Worm (Caenorhabditis elegans) whole organism, young adult: Measurements from ENCODE around the gene F28H6.4.

Experiments
- B0035.1 ChIP-seq: sonication (generic microtip); optimal IDR thresholded peaks from 2 replicates; lab custom pipeline; 2016; ENCODE audit warnings: missing genetic modification characterization, mild to moderate bottlenecking, missing compliant biosample characterization, missing genotype, missing genetic modification reagents
- B0261.1 ChIP-seq: sonication (generic microtip); optimal IDR thresholded peaks from 2 replicates; lab custom pipeline; 2016; ENCODE audit warnings: mild to moderate bottlenecking, missing genetic modification characterization, moderate library complexity, missing compliant biosample characterization
- B0336.3 ChIP-seq: fragments of 200-800 bp; sonication (Bioruptor generic); IDR thresholded peaks from 2 replicates; pipeline ENCODE4 v1.3.6; 2022; ENCODE audit warnings: missing genetic modification characterization, missing compliant biosample characterization
- C06A6.2 ChIP-seq: fragments of 200-800 bp; sonication (Bioruptor generic); conservative IDR thresholded peaks from 2 replicates; pipeline ENCODE4 v1.3.6; 2022; ENCODE audit warnings: missing genetic modification characterization, missing compliant biosample characterization
- F39B2.1 ChIP-seq: fragments of 200-800 bp; sonication (Bioruptor generic); IDR thresholded peaks from 2 replicates; pipeline ENCODE4 v1.3.6; 2022; ENCODE audit warnings: missing genetic modification reagents, missing genetic modification characterization, missing compliant biosample characterization
- F52B5.7 ChIP-seq: sonication (generic microtip); optimal IDR thresholded peaks from 2 replicates; lab custom pipeline; 2016; ENCODE audit warnings: mild to moderate bottlenecking, missing genetic modification characterization, missing compliant biosample characterization
- K11D2.4 ChIP-seq: fragments of 200-800 bp; sonication (Bioruptor generic); IDR thresholded peaks from 2 replicates; pipeline ENCODE4 v1.3.6; 2022; ENCODE audit warnings: missing genetic modification reagents, missing genetic modification characterization, missing compliant biosample characterization
- K12H6.12 ChIP-seq: fragments of 200-800 bp; sonication (Bioruptor generic); optimal IDR thresholded peaks from 2 replicates; lab custom pipeline; 2018; ENCODE audit warnings: mild to moderate bottlenecking, missing genetic modification characterization, missing compliant biosample characterization
- T26A5.8 ChIP-seq: sonication (generic microtip); optimal IDR thresholded peaks from 2 replicates; lab custom pipeline; 2016; ENCODE audit warnings: missing genetic modification characterization, missing compliant biosample characterization
- Y53F4B.3 ChIP-seq: fragments of 200-800 bp; sonication (Bioruptor generic); IDR thresholded peaks from 2 replicates; pipeline ENCODE4 v1.3.6; 2022; ENCODE audit warnings: missing genetic modification reagents, missing genetic modification characterization, missing compliant biosample characterization
- Y53G8AR.9 ChIP-seq: fragments of 200-800 bp; sonication (Bioruptor generic); conservative IDR thresholded peaks from 2 replicates; pipeline ENCODE4 v1.3.6; 2022; ENCODE audit warnings: missing genetic modification reagents, missing genetic modification characterization, missing compliant biosample characterization
- Y56A3A.18 ChIP-seq: fragments of 200-800 bp; sonication (Bioruptor generic); IDR thresholded peaks from 2 replicates; pipeline ENCODE4 v1.3.6; 2022; ENCODE audit warnings: missing genetic modification reagents, missing genetic modification characterization, missing compliant biosample characterization
- Y95B8A.8 ChIP-seq: fragments of 200-800 bp; sonication (Bioruptor generic); IDR thresholded peaks from 2 replicates; pipeline ENCODE4 v1.3.6; 2022; ENCODE audit warnings: missing genetic modification reagents, missing genetic modification characterization, missing compliant biosample characterization
- aptf-2 ChIP-seq: fragments of 200-800 bp; sonication (Bioruptor generic); conservative IDR thresholded peaks from 2 replicates; pipeline ENCODE4 v1.3.6; 2022; ENCODE audit warnings: missing genetic modification reagents, missing genetic modification characterization, missing compliant biosample characterization
- aptf-3 ChIP-seq: fragments of 200-800 bp; sonication (Bioruptor generic); IDR thresholded peaks from 2 replicates; pipeline ENCODE4 v1.3.6; 2022; ENCODE audit warnings: missing genetic modification characterization, missing compliant biosample characterization
- atf-7 ChIP-seq: sonication (generic microtip); optimal IDR thresholded peaks from 2 replicates; lab custom pipeline; 2017; ENCODE audit warnings: mild to moderate bottlenecking, missing genetic modification characterization, missing compliant biosample characterization
- bed-2 ChIP-seq: fragments of 200-800 bp; sonication (Bioruptor generic); IDR thresholded peaks from 2 replicates; pipeline ENCODE4 v1.3.6; 2022; ENCODE audit warnings: missing genetic modification reagents, missing genetic modification characterization, missing compliant biosample characterization
- cebp-1 ChIP-seq, 2 experiments: fragments of 200-800 bp in 1 of 2; sonication (Bioruptor generic) in 1 of 2; sonication (generic microtip) in 1 of 2; IDR thresholded peaks in 1 of 2; optimal IDR thresholded peaks in 1 of 2; 2 replicates each; pipeline versions ENCODE4 v1.3.6 to Lab custom; 2017 to 2022; ENCODE audit warnings: missing compliant biosample characterization in 2 of 2, missing genetic modification characterization in 2 of 2, mild to moderate bottlenecking in 1 of 2, missing genetic modification reagents in 1 of 2, moderate library complexity in 1 of 2
- cebp-2 ChIP-seq: fragments of 200-800 bp; sonication (Bioruptor generic); IDR thresholded peaks from 2 replicates; pipeline ENCODE4 v1.3.6; 2022; ENCODE audit warnings: missing genetic modification characterization, missing compliant biosample characterization
- chd-7 ChIP-seq: sonication (generic microtip); optimal IDR thresholded peaks from 2 replicates; lab custom pipeline; 2016; ENCODE audit warnings: mild to moderate bottlenecking, missing genetic modification characterization, moderate library complexity, missing compliant biosample characterization
- egl-44 ChIP-seq: fragments of 200-800 bp; sonication (Bioruptor generic); IDR thresholded peaks from 2 replicates; pipeline ENCODE4 v1.3.6; 2022; ENCODE audit warnings: missing genetic modification reagents, missing genetic modification characterization, missing compliant biosample characterization
- egrh-3 ChIP-seq: fragments of 200-800 bp; sonication (Bioruptor generic); IDR thresholded peaks from 2 replicates; pipeline ENCODE4 v1.3.6; 2022; ENCODE audit warnings: missing genetic modification reagents, missing genetic modification characterization, missing compliant biosample characterization
- ekl-4 ChIP-seq: fragments of 200-800 bp; sonication (Bioruptor generic); IDR thresholded peaks from 2 replicates; pipeline ENCODE4 v1.3.6; 2022; ENCODE audit warnings: missing genetic modification reagents, missing genetic modification characterization, missing compliant biosample characterization
- gei-17 ChIP-seq: fragments of 200-800 bp; sonication (Bioruptor generic); optimal IDR thresholded peaks from 2 replicates; lab custom pipeline; 2018; ENCODE audit warnings: mild to moderate bottlenecking, missing genetic modification characterization, missing compliant biosample characterization
- hlh-12 ChIP-seq: sonication (generic microtip); optimal IDR thresholded peaks from 2 replicates; lab custom pipeline; 2016; ENCODE audit warnings: missing genetic modification characterization, missing compliant biosample characterization
- hrde-1 ChIP-seq: sonication (generic microtip); optimal IDR thresholded peaks from 2 replicates; lab custom pipeline; 2016; ENCODE audit warnings: missing genetic modification characterization, mild to moderate bottlenecking, missing compliant biosample characterization, moderate library complexity, missing genotype, missing genetic modification reagents, borderline replicate concordance
- lag-1 ChIP-seq: fragments of 200-800 bp; sonication (Bioruptor generic); IDR thresholded peaks from 2 replicates; pipeline ENCODE4 v1.3.6; 2022; ENCODE audit warnings: missing genetic modification reagents, missing genetic modification characterization, missing compliant biosample characterization
- let-526 ChIP-seq: fragments of 200-800 bp; sonication (Bioruptor generic); IDR thresholded peaks from 2 replicates; pipeline ENCODE4 v1.3.6; 2022; ENCODE audit warnings: missing genetic modification reagents, missing genetic modification characterization, missing compliant biosample characterization
- let-607 ChIP-seq, 2 experiments: fragments of 200-800 bp in 1 of 2; sonication (Bioruptor generic) in 1 of 2; sonication (generic microtip) in 1 of 2; optimal IDR thresholded peaks; 2 replicates each; lab custom pipeline; 2016 to 2018; ENCODE audit warnings: mild to moderate bottlenecking in 2 of 2, missing compliant biosample characterization in 2 of 2, missing genetic modification characterization in 2 of 2, moderate library complexity in 2 of 2, missing genotype in 1 of 2
- lin-26 ChIP-seq: fragments of 200-800 bp; sonication (Bioruptor generic); IDR thresholded peaks from 2 replicates; pipeline ENCODE4 v1.3.6; 2022; ENCODE audit warnings: missing genetic modification reagents, missing genetic modification characterization, missing compliant biosample characterization
- madf-8 ChIP-seq: fragments of 200-800 bp; sonication (Bioruptor generic); conservative IDR thresholded peaks from 2 replicates; pipeline ENCODE4 v1.3.6; 2022; ENCODE audit warnings: missing genetic modification reagents, missing genetic modification characterization, missing compliant biosample characterization
- mcd-1 ChIP-seq: fragments of 200-800 bp; sonication (Bioruptor generic); IDR thresholded peaks from 2 replicates; pipeline ENCODE4 v1.3.6; 2022; ENCODE audit warnings: missing genetic modification reagents, missing genetic modification characterization, missing compliant biosample characterization
- mes-4 ChIP-seq: sonication (generic microtip); optimal IDR thresholded peaks from 2 replicates; lab custom pipeline; 2016; ENCODE audit warnings: missing genotype, missing genetic modification characterization, missing compliant biosample characterization
- nhr-27 ChIP-seq: fragments of 200-800 bp; sonication (Bioruptor generic); optimal IDR thresholded peaks from 2 replicates; lab custom pipeline; 2018; ENCODE audit warnings: mild to moderate bottlenecking, missing genetic modification characterization, moderate library complexity, missing compliant biosample characterization
- nhr-90 ChIP-seq: sonication (generic microtip); optimal IDR thresholded peaks from 2 replicates; lab custom pipeline; 2016; ENCODE audit warnings: missing genotype, mild to moderate bottlenecking, missing genetic modification characterization, missing compliant biosample characterization
- pha-4 ChIP-seq: fragments of 150-350 bp; sonication (generic microtip); optimal IDR thresholded peaks from 2 replicates; lab custom pipeline; 2014; ENCODE audit warnings: missing biosample characterization, missing genetic modification reagents, missing genetic modification characterization
- repo-1 ChIP-seq: sonication (generic microtip); optimal IDR thresholded peaks from 2 replicates; lab custom pipeline; 2017; ENCODE audit warnings: mild to moderate bottlenecking, missing genetic modification characterization, missing compliant biosample characterization
- snpc-1.3 ChIP-seq: sonication (generic microtip); optimal IDR thresholded peaks from 2 replicates; lab custom pipeline; 2017; ENCODE audit warnings: missing genetic modification characterization, mild to moderate bottlenecking, missing compliant biosample characterization, antibody characterized with exemption, moderate library complexity, missing genotype, missing genetic modification reagents; ENCODE audit not compliant: insufficient read depth
- snpc-4 ChIP-seq, 5 experiments: fragments of 150-350 bp in 1 of 5; sonication (generic microtip) in 4 of 5; optimal IDR thresholded peaks; 2 replicates each; lab custom pipeline; 2014 to 2018; ENCODE audit warnings: missing genetic modification characterization in 5 of 5, missing biosample characterization in 3 of 5, antibody characterized with exemption in 2 of 5, mild to moderate bottlenecking in 2 of 5, missing compliant biosample characterization in 2 of 5, missing genotype in 2 of 5, moderate library complexity in 2 of 5, missing genetic modification reagents in 1 of 5
- tbp1 ChIP-seq: fragments of 200-800 bp; sonication (Bioruptor generic); optimal IDR thresholded peaks from 2 replicates; lab custom pipeline; 2018; ENCODE audit warnings: mild to moderate bottlenecking, missing genetic modification characterization, missing compliant biosample characterization
- tbx-9 ChIP-seq: sonication (generic microtip); optimal IDR thresholded peaks from 2 replicates; lab custom pipeline; 2016; ENCODE audit warnings: borderline replicate concordance, missing genetic modification characterization, inconsistent platforms, missing compliant biosample characterization
- zfh-2 ChIP-seq: fragments of 200-800 bp; sonication (Bioruptor generic); conservative IDR thresholded peaks from 2 replicates; pipeline ENCODE4 v1.3.6; 2022; ENCODE audit warnings: missing genetic modification reagents, missing genetic modification characterization, missing compliant biosample characterization
- zim-3 ChIP-seq: sonication (generic microtip); optimal IDR thresholded peaks from 2 replicates; lab custom pipeline; 2017; ENCODE audit warnings: mild to moderate bottlenecking, missing genetic modification characterization, moderate library complexity, missing compliant biosample characterization
- ztf-28 ChIP-seq: fragments of 200-800 bp; sonication (Bioruptor generic); IDR thresholded peaks from 2 replicates; pipeline ENCODE4 v1.3.6; 2022; ENCODE audit warnings: missing genetic modification reagents, missing genetic modification characterization, missing compliant biosample characterization

F28H6.4 gene

DNA sequence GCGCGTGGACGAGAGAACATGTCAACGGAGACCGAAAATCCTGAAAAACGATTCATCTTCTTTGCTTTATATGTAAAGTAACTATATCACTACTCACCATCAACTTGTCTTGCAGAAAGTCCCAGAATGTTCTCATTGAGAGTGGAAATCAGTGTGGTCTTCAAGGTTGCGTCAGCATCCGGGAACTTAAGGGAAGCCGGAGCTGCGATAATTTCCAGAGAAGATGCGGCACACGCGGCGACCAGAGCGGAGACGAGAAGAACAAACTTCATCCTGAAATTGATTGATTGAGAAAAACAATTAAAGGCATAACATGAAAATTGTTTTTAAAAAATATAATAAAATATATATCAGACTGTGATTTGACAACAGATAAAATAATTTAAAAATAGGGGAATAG lies 36.6 kb downstream of the F28H6.4 start, which contains the start of gene vha-20:
vha-20 (minus strand) TSS at position 273 of the 400 bp plus-strand sequence.
- TF ChIP-seq zim-3 (tag; lab: Kevin White, UChicago) (peak; percentile 25), let-607 (tag; optimal IDR thresholded peaks at IDR 0.05; lab: Kevin White, UChicago) (peak in 1 of 2 experiments; percentile 16), madf-8 (GFP tag; lab: Robert Waterston, UW) (no peak), hlh-12 (tag; lab: Kevin White, UChicago) (no peak), zfh-2 (0 out of 2 replicates have a peak, but pooled peaks have one; percentile 8), Y95B8A.8 (GFP tag; lab: Robert Waterston, UW) (0 out of 2 replicates have a peak, but pooled peaks have one; percentile 6), cebp-1 (GFP tag; IDR thresholded peaks at IDR 0.05; lab: Robert Waterston, UW) (no peak), cebp-1 (tag; optimal IDR thresholded peaks at IDR 0.05; lab: Kevin White, UChicago) (peak; percentile 13), Y53G8AR.9 (GFP tag; lab: Robert Waterston, UW) (peak; percentile 52; the same call in 1 of the 2 replicates), mcd-1 (GFP tag; lab: Robert Waterston, UW) (peak; percentile 33; the same call in 1 of the 2 replicates), tbx-9 (tag; lab: Kevin White, UChicago) (no peak), B0336.3 (GFP tag; lab: Robert Waterston, UW) (peak; percentile 35; the same call in 1 of the 2 replicates), Y56A3A.18 (GFP tag; lab: Robert Waterston, UW) (peak; percentile 25; the same call in 1 of the 2 replicates), egl-44 (GFP tag; lab: Robert Waterston, UW) (0 out of 2 replicates have a peak, but pooled peaks have one; percentile 19), chd-7 (tag; lab: Kevin White, UChicago) (peak; percentile 55), repo-1 (tag; lab: Kevin White, UChicago) (peak; percentile 11), nhr-27 (no peak), snpc-4 (GFP tag; optimal IDR thresholded peaks at IDR 0.05; lab: Kevin White, UChicago) (no peak), snpc-4 (tag; optimal IDR thresholded peaks at IDR 0.05; lab: Kevin White, UChicago) (peak in 1 of 4 experiments; percentile 8), F52B5.7 (peak; percentile 13)

ce11 chrX:14165156-14165555 lies 37.5 kb downstream of the F28H6.4 start:
- TF ChIP-seq bed-2 (no peak), B0261.1 (tag; lab: Kevin White, UChicago) (no peak), egl-44 (GFP tag; lab: Robert Waterston, UW) (no peak), ekl-4 (GFP tag; lab: Robert Waterston, UW) (no peak), T26A5.8 (tag; lab: Kevin White, UChicago) (no peak), cebp-2 (GFP tag; lab: Robert Waterston, UW) (0 out of 2 replicates have a peak, but pooled peaks have one; percentile 44), aptf-3 (no peak), Y53F4B.3 (GFP tag; lab: Robert Waterston, UW) (no peak)

- TF ChIP-seq let-526 (GFP tag; lab: Robert Waterston, UW) (peak; percentile 83; the same call in 1 of the 2 replicates), atf-7 (tag; lab: Kevin White, UChicago) (peak; percentile 78), mes-4 (tag; lab: Kevin White, UChicago) (no peak), C06A6.2 (peak; percentile 85), egrh-3 (GFP tag; lab: Robert Waterston, UW) (0 out of 2 replicates have a peak, but pooled peaks have one; percentile 27), ztf-28 (GFP tag; lab: Robert Waterston, UW) (no peak), pha-4 (tag; lab: Kevin White, UChicago) (peak; percentile 68), F39B2.1 (no peak), nhr-90 (tag; lab: Kevin White, UChicago) (peak; percentile 91), tbp1 (GFP tag; lab: Kevin White, UChicago) (peak; percentile 68), aptf-2 (GFP tag; lab: Robert Waterston, UW) (no peak), lag-1 (GFP tag; lab: Robert Waterston, UW) (no peak), K11D2.4 (peak; percentile 84), T26A5.8 (tag; lab: Kevin White, UChicago) (no peak), lin-26 (GFP tag; lab: Robert Waterston, UW) (peak; percentile 82), gei-17 (peak; percentile 64), K12H6.12 (tag; lab: Kevin White, UChicago) (peak; percentile 85), snpc-1.3 (tag; lab: Kevin White, UChicago) (no peak), hrde-1 (tag; lab: Kevin White, UChicago) (no peak), B0035.1 (tag; lab: Kevin White, UChicago) (peak; percentile 1)
Observed at ce11 chrX:14169569-14170031, 41.9 kb downstream of the F28H6.4 start, which contains the start of gene sym-4. sym-4 (minus strand) TSS chrX:14169619.
